Worm (Caenorhabditis elegans): ENCODE measurements around the gene mak-1.

- TF ChIP-seq elt-3 (tag; optimal IDR thresholded peaks at IDR 0.05) (no peak), elt-1 (tag; optimal IDR thresholded peaks at IDR 0.05) (no peak), zag-1 (tag; optimal IDR thresholded peaks at IDR 0.05) (no peak), fos-1 (tag; optimal IDR thresholded peaks at IDR 0.05) (no peak)
Measured at ce11 chrII:8695783-8696182, 48.1 kb upstream of the mak-1 start, which contains the start of gene C34C6.10.

Measured in whole organism, L3 larva.